Fruit fly (Drosophila melanogaster) S2 (cell line): ENCODE measurements around the gene CG31709.

ENCODE experiments used
- CG8478 ChIP-seq: fragments of >200 bp; optimal IDR thresholded peaks from 2 replicates; lab custom pipeline; 2018
- CTCF ChIP-seq, 2 experiments: fragments of >200 bp; optimal IDR thresholded peaks; 2 replicates each; lab custom pipeline; 2018

DNA sequence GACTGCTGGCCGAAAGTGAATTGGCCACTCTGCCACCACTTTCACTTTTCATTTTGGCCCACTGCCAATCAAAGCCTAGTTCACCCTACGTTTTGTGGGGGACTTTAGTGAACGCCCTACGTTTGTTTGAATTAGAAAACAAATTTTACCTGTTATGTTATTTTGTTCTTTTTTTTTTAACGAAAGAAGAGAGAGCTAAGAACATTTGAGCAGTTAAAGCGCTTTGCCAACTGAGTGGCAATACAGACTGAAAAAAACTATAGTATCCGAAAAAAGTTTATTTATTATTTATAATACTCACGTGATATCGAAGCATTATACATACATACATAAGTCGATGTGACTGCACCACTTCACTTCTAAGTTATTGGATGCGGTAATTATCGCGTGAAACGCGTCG, 38.5 kb upstream of the CG31709 start:
- TF ChIP-seq CTCF (optimal IDR thresholded peaks at IDR 0.05; lab: Kevin White, UChicago) (no peak), CG8478 (lab: Kevin White, UChicago) (no peak)
